Fruit fly (Drosophila melanogaster) whole organism, embryonic: ENCODE results near the gene Jhbp14.
A peak's percentile ranks its signal among the peaks of the same experiment; 100 is the strongest.

Experiments used
- B-H2 ChIP-seq: fragments of 200-800 bp; sonication (Bioruptor generic); optimal IDR thresholded peaks from 2 replicates; lab custom pipeline; 2018; ENCODE audit warnings: missing biosample characterization, mild to moderate bottlenecking, missing genetic modification characterization
- Blimp-1 ChIP-seq: fragments of 200-800 bp; sonication (Bioruptor generic); optimal IDR thresholded peaks from 3 replicates; lab custom pipeline; 2018; ENCODE audit warnings: missing biosample characterization, missing genetic modification characterization, mild to moderate bottlenecking, moderate library complexity, missing genetic modification reagents
- BtbVII ChIP-seq: fragments of 200-800 bp; sonication (Bioruptor generic); optimal IDR thresholded peaks from 3 replicates; lab custom pipeline; 2017; ENCODE audit warnings: missing biosample characterization, mild to moderate bottlenecking, missing genetic modification characterization
- CG10209 ChIP-seq: fragments of 200-800 bp; sonication (Bioruptor generic); optimal IDR thresholded peaks from 3 replicates; lab custom pipeline; 2017; ENCODE audit warnings: missing biosample characterization, mild to moderate bottlenecking, missing genetic modification characterization, missing genetic modification reagents
- CG10321 ChIP-seq: fragments of 200-800 bp; sonication (Bioruptor generic); IDR thresholded peaks from 2 replicates; pipeline ENCODE4 v1.3.6; 2022; ENCODE audit warnings: missing biosample characterization, missing genetic modification characterization
- CG10543 ChIP-seq: fragments of 200-800 bp; sonication (Bioruptor generic); optimal IDR thresholded peaks from 3 replicates; lab custom pipeline; 2017; ENCODE audit warnings: missing biosample characterization, mild to moderate bottlenecking, missing genetic modification characterization, moderate library complexity
- CG12071 ChIP-seq: fragments of 200-800 bp; sonication (Bioruptor generic); optimal IDR thresholded peaks from 3 replicates; lab custom pipeline; 2018; ENCODE audit warnings: missing biosample characterization, mild to moderate bottlenecking, missing genetic modification characterization
- CG12236 ChIP-seq: fragments of 200-800 bp; sonication (Bioruptor generic); optimal IDR thresholded peaks from 2 replicates; lab custom pipeline; 2016; ENCODE audit warnings: missing biosample characterization, missing genetic modification characterization
- CG14441 ChIP-seq: fragments of 200-800 bp; sonication (Bioruptor generic); IDR thresholded peaks from 2 replicates; pipeline ENCODE4 v1.3.6; 2022; ENCODE audit warnings: missing biosample characterization, missing genetic modification characterization
- CG17328 ChIP-seq: fragments of 200-800 bp; sonication (Bioruptor generic); IDR thresholded peaks from 2 replicates; pipeline ENCODE4 v1.3.6; 2022; ENCODE audit warnings: missing biosample characterization, missing genetic modification characterization
- CG8388 ChIP-seq: fragments of 200-800 bp; sonication (Bioruptor generic); optimal IDR thresholded peaks from 2 replicates; lab custom pipeline; 2019; ENCODE audit warnings: missing biosample characterization, mild to moderate bottlenecking, missing genetic modification characterization, moderate library complexity
- CG9215 ChIP-seq: fragments of 200-800 bp; sonication (Bioruptor generic); IDR thresholded peaks from 2 replicates; pipeline ENCODE4 v1.3.6; 2022; ENCODE audit warnings: missing biosample characterization, missing genetic modification characterization
- CG9817 ChIP-seq: fragments of 200-800 bp; sonication (Bioruptor generic); optimal IDR thresholded peaks from 2 replicates; lab custom pipeline; 2018; ENCODE audit warnings: missing biosample characterization, mild to moderate bottlenecking, missing genetic modification characterization, moderate library complexity
- Dbx ChIP-seq: fragments of 200-800 bp; sonication (Bioruptor generic); IDR thresholded peaks from 3 replicates; pipeline ENCODE4 v1.3.6; 2022; ENCODE audit warnings: missing biosample characterization, missing genetic modification characterization
- Drgx ChIP-seq: fragments of 200-800 bp; sonication (Bioruptor generic); IDR thresholded peaks from 2 replicates; pipeline ENCODE4 v1.3.6; 2022; ENCODE audit warnings: missing biosample characterization, missing genetic modification characterization
- E2f1 ChIP-seq: fragments of 200-800 bp; sonication (Bioruptor generic); IDR thresholded peaks from 2 replicates; pipeline ENCODE4 v1.3.6; 2022; ENCODE audit warnings: missing biosample characterization, missing genetic modification characterization
- E2f2 ChIP-seq: fragments of 200-800 bp; sonication (Bioruptor generic); IDR thresholded peaks from 2 replicates; pipeline ENCODE4 v1.3.6; 2022; ENCODE audit warnings: missing biosample characterization, missing genetic modification characterization
- Fer1 ChIP-seq: fragments of 200-800 bp; sonication (Bioruptor generic); optimal IDR thresholded peaks from 2 replicates; lab custom pipeline; 2017; ENCODE audit warnings: missing biosample characterization, mild to moderate bottlenecking, missing genetic modification characterization
- HLH54F ChIP-seq: fragments of 200-800 bp; sonication (Bioruptor generic); optimal IDR thresholded peaks from 3 replicates; lab custom pipeline; 2016; ENCODE audit warnings: missing biosample characterization, missing genetic modification characterization
- Hmr ChIP-seq: fragments of 200-800 bp; sonication (Bioruptor generic); optimal IDR thresholded peaks from 3 replicates; lab custom pipeline; 2017; ENCODE audit warnings: mild to moderate bottlenecking, missing biosample characterization, missing genetic modification reagents, missing genetic modification characterization
- Hr51 ChIP-seq, 2 experiments: fragments of 200-800 bp; sonication (Bioruptor generic); optimal IDR thresholded peaks; 2 replicates in 1 of 2; 3 replicates in 1 of 2; lab custom pipeline; 2016 to 2018; ENCODE audit warnings: missing biosample characterization in 2 of 2, missing genetic modification characterization in 2 of 2, mild to moderate bottlenecking in 1 of 2, moderate library complexity in 1 of 2
- MTF-1 ChIP-seq: fragments of 200-800 bp; sonication (Bioruptor generic); optimal IDR thresholded peaks from 2 replicates; lab custom pipeline; 2018; ENCODE audit warnings: missing biosample characterization, mild to moderate bottlenecking, missing genetic modification characterization, borderline replicate concordance
- Med ChIP-seq: fragments of 200-800 bp; sonication (Bioruptor generic); peaks from one replicate; lab custom pipeline; 2016; ENCODE audit warnings: missing biosample characterization, missing genetic modification characterization, mild to moderate bottlenecking, inconsistent platforms, moderate library complexity
- Pdp1 ChIP-seq, 2 experiments: fragments of 200-800 bp; sonication (Bioruptor generic); optimal IDR thresholded peaks; 3 replicates each; lab custom pipeline; 2016; ENCODE audit warnings: missing biosample characterization in 2 of 2, missing genetic modification characterization in 2 of 2, mild to moderate bottlenecking in 1 of 2, moderate library complexity in 1 of 2
- Rfx ChIP-seq: fragments of 200-800 bp; sonication (Bioruptor generic); IDR thresholded peaks from 2 replicates; pipeline ENCODE4 v1.3.6; 2022; ENCODE audit warnings: missing biosample characterization, missing genetic modification characterization
- Six4 ChIP-seq: fragments of 200-800 bp; sonication (Bioruptor generic); optimal IDR thresholded peaks from 2 replicates; lab custom pipeline; 2016; ENCODE audit warnings: missing biosample characterization, missing genetic modification characterization
- Stat92E ChIP-seq, 3 experiments: fragments of >200 bp in 2 of 3; fragments of 200-800 bp in 1 of 3; sonication (Bioruptor generic) in 1 of 3; optimal IDR thresholded peaks; 2 replicates each; lab custom pipeline; 2017 to 2019; ENCODE audit warnings: missing biosample characterization in 3 of 3, missing genetic modification characterization in 3 of 3, mild to moderate bottlenecking in 1 of 3, moderate library complexity in 1 of 3
- Taf1 ChIP-seq: fragments of 200-800 bp; sonication (Bioruptor generic); IDR thresholded peaks from 2 replicates; pipeline ENCODE4 v1.3.6; 2022; ENCODE audit warnings: missing biosample characterization, missing genetic modification characterization
- YL-1 ChIP-seq: fragments of 200-800 bp; sonication (Bioruptor generic); optimal IDR thresholded peaks from 3 replicates; lab custom pipeline; 2017; ENCODE audit warnings: missing biosample characterization, mild to moderate bottlenecking, missing genetic modification characterization
- ab ChIP-seq: fragments of 200-800 bp; sonication (Bioruptor generic); optimal IDR thresholded peaks from 2 replicates; lab custom pipeline; 2016; ENCODE audit warnings: missing biosample characterization, missing genetic modification characterization
- chinmo ChIP-seq: fragments of 200-800 bp; sonication (Bioruptor generic); IDR thresholded peaks from 4 replicates; pipeline ENCODE4 v1.3.6; 2022; ENCODE audit warnings: missing biosample characterization, missing genetic modification characterization; ENCODE audit not compliant: partially characterized antibody
- crp ChIP-seq, 2 experiments: fragments of 200-800 bp; sonication (Bioruptor generic); optimal IDR thresholded peaks; 2 replicates in 1 of 2; 3 replicates in 1 of 2; lab custom pipeline; 2017; ENCODE audit warnings: missing biosample characterization in 2 of 2, missing genetic modification characterization in 2 of 2, mild to moderate bottlenecking in 1 of 2, moderate library complexity in 1 of 2
- ems ChIP-seq: fragments of 200-800 bp; sonication (Bioruptor generic); optimal IDR thresholded peaks from 3 replicates; lab custom pipeline; 2016; ENCODE audit warnings: missing biosample characterization, missing genetic modification characterization
- exex ChIP-seq: fragments of 200-800 bp; sonication (Bioruptor generic); optimal IDR thresholded peaks from 4 replicates; lab custom pipeline; 2018; ENCODE audit warnings: missing biosample characterization, mild to moderate bottlenecking, missing genetic modification characterization, moderate library complexity
- gcm ChIP-seq: fragments of 200-800 bp; sonication (Bioruptor generic); optimal IDR thresholded peaks from 2 replicates; lab custom pipeline; 2019; ENCODE audit warnings: missing biosample characterization, mild to moderate bottlenecking, missing genetic modification characterization, moderate library complexity
- grn ChIP-seq: fragments of 200-800 bp; sonication (Bioruptor generic); optimal IDR thresholded peaks from 3 replicates; lab custom pipeline; 2017; ENCODE audit warnings: missing biosample characterization, missing genetic modification characterization
- gsb-n ChIP-seq: fragments of 200-800 bp; sonication (Bioruptor generic); optimal IDR thresholded peaks from 3 replicates; lab custom pipeline; 2018; ENCODE audit warnings: missing biosample characterization, mild to moderate bottlenecking, missing genetic modification characterization
- lola ChIP-seq, 3 experiments: fragments of >200 bp in 2 of 3; fragments of 200-800 bp in 1 of 3; sonication (Bioruptor generic) in 1 of 3; optimal IDR thresholded peaks; 2 replicates each; lab custom pipeline; 2017 to 2019; ENCODE audit warnings: missing biosample characterization in 3 of 3, missing genetic modification characterization in 3 of 3, mild to moderate bottlenecking in 1 of 3, moderate library complexity in 1 of 3
- nmo ChIP-seq: fragments of 200-800 bp; sonication (Bioruptor generic); optimal IDR thresholded peaks from 2 replicates; lab custom pipeline; 2018; ENCODE audit warnings: missing biosample characterization, mild to moderate bottlenecking, missing genetic modification characterization, moderate library complexity
- pb ChIP-seq: fragments of 200-800 bp; sonication (Bioruptor generic); optimal IDR thresholded peaks from 3 replicates; lab custom pipeline; 2016; ENCODE audit warnings: missing biosample characterization, missing genetic modification characterization
- sens ChIP-seq: fragments of 200-800 bp; sonication (Bioruptor generic); peaks from one replicate; lab custom pipeline; 2016; ENCODE audit warnings: missing biosample characterization, missing genetic modification characterization
- sens-2 ChIP-seq: fragments of 200-800 bp; sonication (Bioruptor generic); IDR thresholded peaks from 2 replicates; pipeline ENCODE4 v1.3.6; 2022; ENCODE audit warnings: missing biosample characterization, missing genetic modification characterization
- sima ChIP-seq: fragments of 200-800 bp; sonication (Bioruptor generic); optimal IDR thresholded peaks from 2 replicates; lab custom pipeline; 2016; ENCODE audit warnings: missing biosample characterization, missing genetic modification characterization
- so ChIP-seq: fragments of 200-800 bp; sonication (Bioruptor generic); IDR thresholded peaks from 3 replicates; pipeline ENCODE4 v1.3.6; 2022; ENCODE audit warnings: missing biosample characterization, missing genetic modification characterization
- sug ChIP-seq: fragments of 200-800 bp; optimal IDR thresholded peaks from 2 replicates; lab custom pipeline; 2019; ENCODE audit warnings: missing biosample characterization, mild to moderate bottlenecking, missing genetic modification characterization, moderate library complexity
- tap ChIP-seq: fragments of 200-800 bp; optimal IDR thresholded peaks from 3 replicates; lab custom pipeline; 2019; ENCODE audit warnings: missing biosample characterization, mild to moderate bottlenecking, missing genetic modification characterization, moderate library complexity
- tgo ChIP-seq: fragments of 200-800 bp; sonication (Bioruptor generic); IDR thresholded peaks from 3 replicates; pipeline ENCODE4 v1.3.6; 2022; ENCODE audit warnings: missing biosample characterization, missing genetic modification characterization
- usp ChIP-seq: fragments of >200 bp; optimal IDR thresholded peaks from 2 replicates; lab custom pipeline; 2017; ENCODE audit warnings: missing biosample characterization, missing genetic modification characterization
- wek ChIP-seq: fragments of 200-800 bp; sonication (Bioruptor generic); optimal IDR thresholded peaks from 3 replicates; lab custom pipeline; 2018; ENCODE audit warnings: missing biosample characterization, mild to moderate bottlenecking, missing genetic modification characterization, moderate library complexity
- wor ChIP-seq: fragments of 200-800 bp; sonication (Bioruptor generic); IDR thresholded peaks from 2 replicates; pipeline ENCODE4 v1.3.6; 2022; ENCODE audit warnings: missing biosample characterization, missing genetic modification characterization

Gene Jhbp14

dm6 chr2L:13236194-13236593, at the start of gene Jhbp14:
Gene Jhbp14 (plus strand): TSS chr2L:13236494.
- no peak for TF ChIP-seq Pdp1 (GFP tag; optimal IDR thresholded peaks at IDR 0.05; lab: Kevin White, UChicago)
- no peak for TF ChIP-seq nmo (GFP tag; lab: Kevin White, UChicago)
- TF ChIP-seq CG8388 (GFP tag; lab: Kevin White, UChicago), result no peak
- no peak for TF ChIP-seq wor (GFP tag; lab: Robert Waterston, UW)
- TF ChIP-seq tgo (GFP tag; lab: Robert Waterston, UW), result no peak
- TF ChIP-seq E2f2 (GFP tag; lab: Robert Waterston, UW), result no peak
- no peak for TF ChIP-seq sens (GFP tag; lab: Kevin White, UChicago)
- no peak for TF ChIP-seq YL-1
- TF ChIP-seq B-H2, result no peak
- no peak for TF ChIP-seq E2f1 (GFP tag; lab: Robert Waterston, UW)
- no peak for TF ChIP-seq usp
- no peak for TF ChIP-seq CG9215 (GFP tag; lab: Robert Waterston, UW)
- no peak for TF ChIP-seq CG17328
- no peak for TF ChIP-seq chinmo (GFP tag; lab: Robert Waterston, UW)
- no peak for TF ChIP-seq sima (GFP tag; lab: Kevin White, UChicago)
- TF ChIP-seq, all 482 proteins: peak for 0

- TF ChIP-seq Med (GFP tag; lab: Kevin White, UChicago) (peak; percentile 62), Pdp1 (GFP tag; optimal IDR thresholded peaks at IDR 0.05; lab: Kevin White, UChicago) (peak in 1 of 2 experiments; percentile 86), sens-2 (GFP tag; lab: Robert Waterston, UW) (no peak), CG10321 (GFP tag; lab: Robert Waterston, UW) (no peak), Hr51 (GFP tag; optimal IDR thresholded peaks at IDR 0.05; lab: Kevin White, UChicago) (no peak), Drgx (GFP tag; lab: Robert Waterston, UW) (no peak), grn (GFP tag; lab: Kevin White, UChicago) (no peak), Rfx (no peak), Fer1 (peak; percentile 25), Taf1 (no peak), Six4 (no peak), CG10543 (GFP tag; lab: Kevin White, UChicago) (peak; percentile 59), CG12236 (no peak), ab (GFP tag; lab: Kevin White, UChicago) (no peak), CG12071 (GFP tag; lab: Kevin White, UChicago) (no peak), lola (GFP tag; optimal IDR thresholded peaks at IDR 0.05; lab: Kevin White, UChicago) (no peak), wek (no peak), HLH54F (GFP tag; lab: Kevin White, UChicago) (no peak), Hmr (GFP tag; lab: Kevin White, UChicago) (peak; percentile 32), tap (tag; lab: Kevin White, UChicago) (no peak), Dbx (GFP tag; lab: Robert Waterston, UW) (0 out of 3 replicates have a peak, but pooled peaks have one; percentile 37), sens (GFP tag; lab: Kevin White, UChicago) (peak; percentile 11), gsb-n (tag; lab: Kevin White, UChicago) (no peak), CG10209 (GFP tag; lab: Kevin White, UChicago) (no peak), MTF-1 (GFP tag; lab: Kevin White, UChicago) (peak; percentile 32), BtbVII (GFP tag; lab: Kevin White, UChicago) (peak; percentile 17), crp (GFP tag; optimal IDR thresholded peaks at IDR 0.05; lab: Kevin White, UChicago) (peak in 1 of 2 experiments; percentile 34), Stat92E (GFP tag; optimal IDR thresholded peaks at IDR 0.05; lab: Kevin White, UChicago) (no peak), sug (tag; lab: Kevin White, UChicago) (peak; percentile 89), CG9817 (tag; lab: Kevin White, UChicago) (no peak), Blimp-1 (GFP tag; lab: Kevin White, UChicago) (no peak), ems (GFP tag; lab: Kevin White, UChicago) (no peak), exex (tag; lab: Kevin White, UChicago) (peak; percentile 87), gcm (GFP tag; lab: Kevin White, UChicago) (no peak), pb (GFP tag; lab: Kevin White, UChicago) (no peak), so (0 out of 3 replicates have a peak, but pooled peaks have one; percentile 10), CG14441 (GFP tag; lab: Robert Waterston, UW) (no peak)
Measured at dm6 chr2L:13190534-13190933, 45.8 kb upstream of the Jhbp14 start.
